Fruit fly (Drosophila melanogaster): ENCODE results near the gene ph-d.

ph-d gene

dm6 chrX:2136831-2137452 is 13.9 kb upstream of the ph-d start (continued):
- TF ChIP-seq Sox102F (GFP tag; optimal IDR thresholded peaks at IDR 0.05) (peak; percentile 99), CG10669 (GFP tag; optimal IDR thresholded peaks at IDR 0.05) (peak; percentile 99), Lpt (GFP tag; optimal IDR thresholded peaks at IDR 0.05) (peak; percentile 100), OdsH (GFP tag; optimal IDR thresholded peaks at IDR 0.05) (peak; percentile 100), Ets96B (tag; optimal IDR thresholded peaks at IDR 0.05) (peak; percentile 100), CG6808 (GFP tag; optimal IDR thresholded peaks at IDR 0.05) (peak; percentile 98), cyc (GFP tag; optimal IDR thresholded peaks at IDR 0.05) (peak; percentile 100), CG34406 (GFP tag; optimal IDR thresholded peaks at IDR 0.05) (peak; percentile 99), achi (GFP tag; optimal IDR thresholded peaks at IDR 0.05) (peak; percentile 99), salr (GFP tag; optimal IDR thresholded peaks at IDR 0.05) (peak; percentile 96 to 100), esn (GFP tag; optimal IDR thresholded peaks at IDR 0.05) (peak; percentile 99), CG7368 (GFP tag; optimal IDR thresholded peaks at IDR 0.05) (peak; percentile 99), ss (GFP tag; optimal IDR thresholded peaks at IDR 0.05) (peak; percentile 99), dsx (GFP tag; optimal IDR thresholded peaks at IDR 0.05; ENCODE audit: poor library complexity, severe bottlenecking) (peak; percentile 99), CG11902 (GFP tag; optimal IDR thresholded peaks at IDR 0.05) (peak; percentile 100), CG10631 (GFP tag; optimal IDR thresholded peaks at IDR 0.05) (peak; percentile 100), dac (GFP tag; optimal IDR thresholded peaks at IDR 0.05) (peak; percentile 99), CG11294 (GFP tag; IDR thresholded peaks at IDR 0.05) (peak; percentile 100), CG6854 (GFP tag; optimal IDR thresholded peaks at IDR 0.05) (peak; percentile 99), CG31627 (GFP tag; optimal IDR thresholded peaks at IDR 0.05) (peak; percentile 100), fkh (GFP tag; optimal IDR thresholded peaks at IDR 0.05) (peak; percentile 99), acj6 (GFP tag; optimal IDR thresholded peaks at IDR 0.05) (peak; percentile 100), svp (GFP tag) (peak; percentile 100), eg (GFP tag; IDR thresholded peaks at IDR 0.05) (peak; percentile 100), Sox15 (GFP tag; optimal IDR thresholded peaks at IDR 0.05) (peak; percentile 100), CG16779 (tag; optimal IDR thresholded peaks at IDR 0.05) (peak; percentile 98), CG6163 (GFP tag; IDR thresholded peaks at IDR 0.05) (peak; percentile 100), Eip75B (GFP tag; optimal IDR thresholded peaks at IDR 0.05) (peak; percentile 99), Hr39 (GFP tag; optimal IDR thresholded peaks at IDR 0.05) (peak; percentile 100), lz (GFP tag; optimal IDR thresholded peaks at IDR 0.05) (peak; percentile 100), Eip93F (GFP tag; optimal IDR thresholded peaks at IDR 0.05) (peak; percentile 100), Hr38 (GFP tag; optimal IDR thresholded peaks at IDR 0.05) (peak; percentile 95), CG11762 (GFP tag; optimal IDR thresholded peaks at IDR 0.05; ENCODE audit: insufficient read depth) (peak; percentile 99), Sox14 (GFP tag; optimal IDR thresholded peaks at IDR 0.05) (peak; percentile 100)

- TF ChIP-seq Eip75B (GFP tag; optimal IDR thresholded peaks at IDR 0.05) (peak; percentile 29), achi (GFP tag; optimal IDR thresholded peaks at IDR 0.05) (no peak), dsx (GFP tag; optimal IDR thresholded peaks at IDR 0.05; ENCODE audit: poor library complexity, severe bottlenecking) (no peak), Lpt (GFP tag; optimal IDR thresholded peaks at IDR 0.05) (no peak), esn (GFP tag; optimal IDR thresholded peaks at IDR 0.05) (no peak), vri (GFP tag; optimal IDR thresholded peaks at IDR 0.05) (no peak), fd59A (GFP tag; optimal IDR thresholded peaks at IDR 0.05) (no peak), CG11762 (GFP tag; optimal IDR thresholded peaks at IDR 0.05; ENCODE audit: insufficient read depth) (no peak), OdsH (GFP tag; optimal IDR thresholded peaks at IDR 0.05) (peak; percentile 26), dac (GFP tag; optimal IDR thresholded peaks at IDR 0.05) (no peak), Sox102F (GFP tag; optimal IDR thresholded peaks at IDR 0.05) (no peak), Eip93F (GFP tag; optimal IDR thresholded peaks at IDR 0.05) (no peak), CG7368 (GFP tag; optimal IDR thresholded peaks at IDR 0.05) (peak; percentile 17), CG3919 (GFP tag; optimal IDR thresholded peaks at IDR 0.05) (no peak), lz (GFP tag; optimal IDR thresholded peaks at IDR 0.05) (peak; percentile 26), CG6163 (GFP tag; IDR thresholded peaks at IDR 0.05) (peak; percentile 23; the same call in 2 of the 3 replicates), CG31627 (GFP tag; optimal IDR thresholded peaks at IDR 0.05) (peak; percentile 50), CG16779 (tag; optimal IDR thresholded peaks at IDR 0.05) (no peak), Ets21C (GFP tag; optimal IDR thresholded peaks at IDR 0.05) (no peak), ss (GFP tag; optimal IDR thresholded peaks at IDR 0.05) (peak in 1 of 2 experiments; percentile 94), CG3032 (tag; optimal IDR thresholded peaks at IDR 0.05) (no peak), CG8319 (GFP tag; optimal IDR thresholded peaks at IDR 0.05) (no peak), salr (GFP tag; optimal IDR thresholded peaks at IDR 0.05) (no peak), Hr38 (GFP tag; optimal IDR thresholded peaks at IDR 0.05) (no peak), Blimp-1 (GFP tag; optimal IDR thresholded peaks at IDR 0.05) (no peak), spab (GFP tag; optimal IDR thresholded peaks at IDR 0.05) (no peak), Gug (GFP tag; IDR thresholded peaks at IDR 0.05) (peak; percentile 45), CG11294 (GFP tag; IDR thresholded peaks at IDR 0.05) (peak; percentile 58), Smox (GFP tag; optimal IDR thresholded peaks at IDR 0.05) (no peak)
These were observed 13.0 kb upstream of the ph-d start for dm6 chrX:2135868-2136787.

Data from whole organism, prepupa.